Worm (Caenorhabditis elegans): ENCODE measurements around the gene best-6.

best-6 gene

DNA sequence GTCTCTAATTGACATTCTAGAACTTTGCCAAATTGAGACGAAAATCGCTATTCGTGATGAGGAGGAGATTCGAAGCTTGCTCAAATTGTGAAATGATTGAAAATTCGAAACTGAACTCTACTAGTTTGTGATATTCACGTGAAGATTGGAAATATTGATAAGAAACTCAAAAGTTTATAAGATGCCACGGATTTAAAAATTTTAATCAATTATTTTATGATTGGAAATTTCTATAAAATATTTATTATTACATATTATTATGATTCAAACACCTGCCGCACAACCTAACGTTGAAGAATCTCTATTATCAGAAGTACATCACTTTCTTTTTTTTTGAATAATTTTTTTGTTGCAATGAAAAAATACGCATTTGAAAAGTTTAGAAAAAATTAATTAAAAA lies 40.3 kb downstream of the best-6 start, which contains the start of gene E03H12.7:
E03H12.7 (minus strand) TSS at position 101 of the 400 bp plus-strand sequence.
- TF ChIP-seq elt-3 (tag; optimal IDR thresholded peaks at IDR 0.05) (no peak), cnd-1 (tag; optimal IDR thresholded peaks at IDR 0.05) (no peak), ceh-39 (tag; optimal IDR thresholded peaks at IDR 0.05) (no peak), sem-2 (GFP tag; optimal IDR thresholded peaks at IDR 0.05) (no peak), unc-62 (GFP tag; optimal IDR thresholded peaks at IDR 0.05) (no peak), snpc-4 (tag; optimal IDR thresholded peaks at IDR 0.05) (no peak), mep-1 (tag; optimal IDR thresholded peaks at IDR 0.05) (no peak), sptf-1 (tag; optimal IDR thresholded peaks at IDR 0.05) (no peak), unc-39 (tag; optimal IDR thresholded peaks at IDR 0.05) (no peak), mab-5 (tag; optimal IDR thresholded peaks at IDR 0.05) (no peak), nhr-28 (tag; optimal IDR thresholded peaks at IDR 0.05) (no peak)

DNA sequence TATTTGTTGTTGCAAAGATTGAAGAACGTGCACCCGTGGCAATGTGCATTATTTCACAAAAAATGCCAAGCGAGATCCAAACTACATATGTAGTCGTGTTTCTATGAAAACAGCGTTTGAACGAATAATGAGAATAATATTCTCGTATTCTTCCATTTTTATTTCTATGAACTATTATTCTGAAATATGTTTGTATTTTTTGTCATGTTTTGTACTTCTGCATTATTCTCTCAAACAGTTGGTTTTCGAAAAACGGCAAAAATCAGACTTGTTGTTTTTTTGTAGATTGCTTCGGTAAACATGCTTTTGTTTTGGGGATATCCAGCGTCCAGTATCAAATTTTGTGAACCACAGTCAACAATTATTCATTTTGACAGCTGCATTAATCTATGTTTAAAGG lies 42.6 kb downstream of the best-6 start, which contains the start of gene clec-177:
clec-177 (plus strand) TSS at position 301 of the 400 bp plus-strand sequence.
- TF ChIP-seq mep-1 (tag; optimal IDR thresholded peaks at IDR 0.05) (no peak), sem-2 (GFP tag; optimal IDR thresholded peaks at IDR 0.05) (no peak), unc-120 (tag; optimal IDR thresholded peaks at IDR 0.05; ENCODE audit: poor library complexity, severe bottlenecking) (no peak), ceh-83 (GFP tag; optimal IDR thresholded peaks at IDR 0.05) (no peak), cnd-1 (tag; optimal IDR thresholded peaks at IDR 0.05) (no peak), lin-13 (tag; optimal IDR thresholded peaks at IDR 0.05) (no peak), pha-4 (tag; optimal IDR thresholded peaks at IDR 0.05) (no peak), zip-8 (tag; optimal IDR thresholded peaks at IDR 0.05) (no peak), lin-32 (GFP tag; optimal IDR thresholded peaks at IDR 0.05) (no peak), elt-3 (tag; optimal IDR thresholded peaks at IDR 0.05) (no peak)

DNA sequence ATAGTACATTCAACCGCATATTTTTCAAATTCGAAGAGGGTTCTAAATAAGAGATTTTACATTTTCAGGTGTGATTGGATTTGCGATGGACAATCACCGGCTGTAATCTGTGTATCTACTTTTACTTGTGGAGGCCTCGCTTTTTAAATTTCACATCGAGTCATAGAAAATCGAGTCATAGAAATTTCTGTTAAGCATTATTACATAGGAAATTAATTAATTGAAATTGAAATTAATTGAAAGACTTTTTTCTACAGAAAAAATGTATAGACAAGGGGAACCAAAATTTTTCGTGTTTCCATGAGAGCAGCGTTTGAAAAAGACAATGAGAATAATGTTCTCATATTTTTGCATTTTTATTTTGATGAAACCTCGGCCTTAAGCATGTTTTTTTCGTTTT lies 45.1 kb downstream of the best-6 start, which contains the start of gene clec-176:
clec-176 (plus strand) TSS at position 301 of the 400 bp plus-strand sequence.
- TF ChIP-seq blmp-1 (tag; optimal IDR thresholded peaks at IDR 0.05) = no peak

DNA sequence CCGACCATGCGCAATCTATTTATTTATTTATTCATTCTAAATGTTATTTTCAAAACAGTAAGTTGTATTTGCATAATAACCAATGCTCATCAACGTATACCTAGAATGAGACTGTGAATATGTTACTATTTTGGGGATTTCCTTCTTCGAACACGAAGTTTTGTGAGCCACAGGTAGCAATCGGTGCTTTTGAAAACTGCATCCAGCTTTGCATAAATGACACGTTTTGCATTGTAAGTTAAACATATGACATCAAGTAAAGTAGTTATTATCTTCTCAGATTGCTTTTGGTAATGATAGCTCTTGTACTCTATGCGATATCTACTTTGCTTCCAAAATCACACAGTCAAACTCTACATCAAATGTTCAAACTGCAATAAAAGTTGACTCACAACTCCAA lies 46.4 kb downstream of the best-6 start, which contains the start of gene E03H12.4:
E03H12.4 (plus strand) TSS at position 120 of the 400 bp plus-strand sequence.
- TF ChIP-seq unc-62 (GFP tag; optimal IDR thresholded peaks at IDR 0.05) = no peak
- TF ChIP-seq bed-3 (GFP tag; optimal IDR thresholded peaks at IDR 0.05) = no peak
- no peak for TF ChIP-seq elt-1 (tag; optimal IDR thresholded peaks at IDR 0.05; ENCODE audit: borderline replicate concordance, insufficient read depth)
- TF ChIP-seq nhr-28 (tag; optimal IDR thresholded peaks at IDR 0.05) = no peak
- TF ChIP-seq pha-4 (tag; optimal IDR thresholded peaks at IDR 0.05) = no peak
- no peak for TF ChIP-seq cnd-1 (tag; optimal IDR thresholded peaks at IDR 0.05)
- TF ChIP-seq sem-2 (GFP tag; optimal IDR thresholded peaks at IDR 0.05) = no peak
- TF ChIP-seq ham-2 (GFP tag; optimal IDR thresholded peaks at IDR 0.05) = no peak

DNA sequence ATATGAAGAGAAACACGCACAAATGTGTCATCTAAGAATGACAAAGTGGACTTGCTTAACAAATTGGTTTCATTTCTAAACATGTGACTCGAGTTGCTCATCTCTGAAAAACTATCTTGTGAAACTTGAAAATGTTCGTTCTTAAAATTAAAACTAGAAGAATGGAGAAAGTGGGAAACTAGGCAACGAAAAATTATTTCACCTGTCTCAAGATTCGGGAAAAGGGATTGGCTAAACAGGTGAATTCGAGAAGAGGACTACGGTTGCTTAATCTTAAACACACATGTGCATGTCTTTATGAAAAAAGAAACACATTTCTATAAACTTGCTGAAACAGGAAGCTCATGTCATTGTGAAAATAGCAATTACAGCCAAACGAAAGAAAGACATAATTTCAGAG lies 47.9 kb downstream of the best-6 start, which contains the start of gene srz-24:
srz-24 (minus strand) TSS at position 101 of the 400 bp plus-strand sequence.
- no peak for TF ChIP-seq unc-62 (GFP tag; optimal IDR thresholded peaks at IDR 0.05)
- no peak for TF ChIP-seq nhr-28 (tag; optimal IDR thresholded peaks at IDR 0.05)
- no peak for TF ChIP-seq zip-8 (tag; optimal IDR thresholded peaks at IDR 0.05)
- no peak for TF ChIP-seq pha-4 (tag; optimal IDR thresholded peaks at IDR 0.05)
- TF ChIP-seq drap-1 (GFP tag; optimal IDR thresholded peaks at IDR 0.05) = no peak
- TF ChIP-seq blmp-1 (tag; optimal IDR thresholded peaks at IDR 0.05) = no peak
- TF ChIP-seq cnd-1 (tag; optimal IDR thresholded peaks at IDR 0.05) = no peak
- no peak for TF ChIP-seq nhr-237 (tag; optimal IDR thresholded peaks at IDR 0.05)
- no peak for TF ChIP-seq nhr-76 (tag; optimal IDR thresholded peaks at IDR 0.05)
- TF ChIP-seq lsy-2 (tag; optimal IDR thresholded peaks at IDR 0.05) = no peak
- no peak for TF ChIP-seq tbx-8 (GFP tag; optimal IDR thresholded peaks at IDR 0.05)
- TF ChIP-seq ceh-39 (tag; optimal IDR thresholded peaks at IDR 0.05) = no peak
- TF ChIP-seq ceh-83 (GFP tag; optimal IDR thresholded peaks at IDR 0.05) = no peak
- TF ChIP-seq ces-1 (GFP tag; optimal IDR thresholded peaks at IDR 0.05) = no peak
- no peak for TF ChIP-seq sem-2 (GFP tag; optimal IDR thresholded peaks at IDR 0.05)
- no peak for TF ChIP-seq elt-3 (tag; optimal IDR thresholded peaks at IDR 0.05)

DNA sequence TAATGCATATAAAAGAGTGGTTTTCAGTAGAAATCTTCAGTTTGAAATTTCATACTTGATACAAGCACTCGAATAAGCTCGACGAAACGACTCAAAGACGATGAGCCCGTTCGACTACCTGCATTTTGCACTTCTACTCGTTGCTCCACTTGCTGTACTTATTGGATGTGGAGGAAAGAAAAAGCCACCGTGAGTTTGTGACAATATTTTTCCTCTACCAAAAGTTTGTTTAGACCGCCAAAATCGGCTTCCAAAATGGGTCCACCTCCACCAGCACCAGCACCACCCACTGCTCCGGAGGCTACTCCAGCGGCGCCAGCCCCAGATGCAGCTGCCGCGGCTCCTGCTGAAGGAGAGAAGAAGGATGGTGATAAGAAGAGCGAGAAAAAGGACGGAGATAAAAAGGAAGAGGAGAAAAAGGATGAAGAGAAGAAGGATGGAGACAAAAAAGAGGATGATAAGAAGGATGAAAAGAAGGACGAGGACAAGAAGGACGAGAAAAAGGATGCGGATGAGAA lies 51.6 kb downstream of the best-6 start, which contains the start of gene E03H12.5:
E03H12.5 (plus strand) TSS at position 51 of the 518 bp plus-strand sequence.
- TF ChIP-seq nhr-12 (tag; optimal IDR thresholded peaks at IDR 0.05) = no peak
- TF ChIP-seq unc-120 (tag; optimal IDR thresholded peaks at IDR 0.05; ENCODE audit: poor library complexity, severe bottlenecking) = no peak
- no peak for TF ChIP-seq elt-3 (tag; optimal IDR thresholded peaks at IDR 0.05)
- TF ChIP-seq flh-1 (GFP tag; optimal IDR thresholded peaks at IDR 0.05) = no peak
- no peak for TF ChIP-seq nhr-28 (tag; optimal IDR thresholded peaks at IDR 0.05)
- no peak for TF ChIP-seq nhr-2 (tag; optimal IDR thresholded peaks at IDR 0.05)
- TF ChIP-seq zip-8 (tag; optimal IDR thresholded peaks at IDR 0.05) = no peak
- no peak for TF ChIP-seq sptf-1 (tag; optimal IDR thresholded peaks at IDR 0.05)
- TF ChIP-seq hlh-1 (tag; optimal IDR thresholded peaks at IDR 0.05) = no peak
- no peak for TF ChIP-seq lin-13 (tag; optimal IDR thresholded peaks at IDR 0.05)
- TF ChIP-seq mab-5 (tag; optimal IDR thresholded peaks at IDR 0.05) = no peak
- no peak for TF ChIP-seq pha-4 (tag; optimal IDR thresholded peaks at IDR 0.05)
- no peak for TF ChIP-seq snpc-4 (tag; optimal IDR thresholded peaks at IDR 0.05)
- TF ChIP-seq tbx-8 (GFP tag; optimal IDR thresholded peaks at IDR 0.05) = no peak
- no peak for TF ChIP-seq ceh-83 (GFP tag; optimal IDR thresholded peaks at IDR 0.05)
- TF ChIP-seq M03D4.4 (tag; optimal IDR thresholded peaks at IDR 0.05) = no peak
- no peak for TF ChIP-seq sem-2 (GFP tag; optimal IDR thresholded peaks at IDR 0.05)
- TF ChIP-seq lin-32 (GFP tag; optimal IDR thresholded peaks at IDR 0.05) = no peak
- no peak for TF ChIP-seq unc-62 (GFP tag; optimal IDR thresholded peaks at IDR 0.05)
- no peak for TF ChIP-seq nhr-76 (tag; optimal IDR thresholded peaks at IDR 0.05)
